Worm (Caenorhabditis elegans) whole organism, L3 larva: ENCODE data around the gene anp-1.

ENCODE experiments used
- ama-1 ChIP-seq: fragments of 150-350 bp; optimal IDR thresholded peaks from 2 replicates; lab custom pipeline; 2018
- nhr-237 ChIP-seq: fragments of 150-350 bp; optimal IDR thresholded peaks from 2 replicates; lab custom pipeline; 2014; ENCODE audit warnings: missing biosample characterization, missing genetic modification characterization
- sea-2 ChIP-seq: fragments of 150-350 bp; sonication (generic microtip); optimal IDR thresholded peaks from 4 replicates; lab custom pipeline; 2014; ENCODE audit warnings: missing biosample characterization, missing genetic modification reagents, missing genetic modification characterization

ce11 chrV:12835388-12835787 lies 23.9 kb upstream of the anp-1 start, which contains the start of gene C44H9.4:
- TF ChIP-seq sea-2 (GFP tag; lab: Kevin White, UChicago), result no peak
- no peak for TF ChIP-seq ama-1
- TF ChIP-seq nhr-237 (tag; lab: Kevin White, UChicago), result no peak
